Fruit fly (Drosophila melanogaster) whole organism, prepupa: ENCODE results near the gene Ugt303A1.

Experiments
- Blimp-1 ChIP-seq: fragments of 200-800 bp; sonication (Bioruptor generic); optimal IDR thresholded peaks from 3 replicates; lab custom pipeline; 2017; ENCODE audit warnings: missing biosample characterization, missing genetic modification characterization, mild to moderate bottlenecking, moderate library complexity, missing genetic modification reagents
- CG10631 ChIP-seq: fragments of 200-800 bp; sonication (Bioruptor generic); optimal IDR thresholded peaks from 2 replicates; lab custom pipeline; 2016; ENCODE audit warnings: missing biosample characterization, missing genetic modification characterization
- CG11294 ChIP-seq: fragments of 200-800 bp; sonication (Bioruptor generic); IDR thresholded peaks from 2 replicates; pipeline ENCODE4 v1.3.6; 2022; ENCODE audit warnings: missing biosample characterization, missing genetic modification characterization
- CG11762 ChIP-seq: fragments of 200-800 bp; sonication (Bioruptor generic); optimal IDR thresholded peaks from 3 replicates; lab custom pipeline; 2016; ENCODE audit warnings: missing biosample characterization, missing genetic modification characterization; ENCODE audit not compliant: insufficient read depth
- CG16779 ChIP-seq: fragments of 200-800 bp; sonication (Bioruptor generic); optimal IDR thresholded peaks from 3 replicates; lab custom pipeline; 2017; ENCODE audit warnings: missing biosample characterization, mild to moderate bottlenecking, missing genetic modification characterization
- CG3032 ChIP-seq: fragments of 200-800 bp; optimal IDR thresholded peaks from 2 replicates; lab custom pipeline; 2019; ENCODE audit warnings: missing biosample characterization, mild to moderate bottlenecking, missing genetic modification characterization, moderate library complexity
- CG31627 ChIP-seq: fragments of 200-800 bp; sonication (Bioruptor generic); optimal IDR thresholded peaks from 3 replicates; lab custom pipeline; 2016; ENCODE audit warnings: missing biosample characterization, missing genetic modification characterization
- CG34406 ChIP-seq: fragments of 200-800 bp; sonication (Bioruptor generic); optimal IDR thresholded peaks from 3 replicates; lab custom pipeline; 2016; ENCODE audit warnings: missing biosample characterization, missing genetic modification characterization
- CG3919 ChIP-seq: fragments of 200-800 bp; sonication (Bioruptor generic); optimal IDR thresholded peaks from 3 replicates; lab custom pipeline; 2016; ENCODE audit warnings: missing biosample characterization, missing genetic modification characterization
- CG6163 ChIP-seq: fragments of 200-800 bp; sonication (Bioruptor generic); IDR thresholded peaks from 3 replicates; pipeline ENCODE4 v1.3.6; 2022; ENCODE audit warnings: missing biosample characterization, missing genetic modification characterization
- CG6276 ChIP-seq: fragments of 200-800 bp; sonication (Bioruptor generic); optimal IDR thresholded peaks from 2 replicates; lab custom pipeline; 2017; ENCODE audit warnings: missing biosample characterization, mild to moderate bottlenecking, missing genetic modification characterization
- CG6808 ChIP-seq: fragments of 200-800 bp; sonication (Bioruptor generic); optimal IDR thresholded peaks from 3 replicates; lab custom pipeline; 2017; ENCODE audit warnings: missing biosample characterization, missing genetic modification characterization, mild to moderate bottlenecking, moderate library complexity, missing genetic modification reagents
- CG8119 ChIP-seq: fragments of 200-800 bp; sonication (Bioruptor generic); IDR thresholded peaks from 3 replicates; pipeline ENCODE4 v1.3.6; 2022; ENCODE audit warnings: missing biosample characterization, missing genetic modification characterization
- CG8319 ChIP-seq: fragments of 200-800 bp; sonication (Bioruptor generic); optimal IDR thresholded peaks from 3 replicates; lab custom pipeline; 2016; ENCODE audit warnings: missing biosample characterization, missing genetic modification characterization
- CG8632 ChIP-seq: fragments of 200-800 bp; sonication (Bioruptor generic); optimal IDR thresholded peaks from 3 replicates; lab custom pipeline; 2016; ENCODE audit warnings: missing biosample characterization, missing genetic modification characterization
- Eip75B ChIP-seq: fragments of 200-800 bp; sonication (Bioruptor generic); optimal IDR thresholded peaks from 3 replicates; lab custom pipeline; 2016; ENCODE audit warnings: missing biosample characterization, missing genetic modification characterization
- Eip78C ChIP-seq: fragments of 200-800 bp; sonication (Bioruptor generic); peaks from one replicate; lab custom pipeline; 2016; ENCODE audit warnings: missing biosample characterization, missing genetic modification characterization
- Eip93F ChIP-seq: fragments of 200-800 bp; sonication (Bioruptor generic); optimal IDR thresholded peaks from 2 replicates; lab custom pipeline; 2016; ENCODE audit warnings: missing biosample characterization, mild to moderate bottlenecking, missing genetic modification characterization
- Ets21C ChIP-seq: fragments of 200-800 bp; sonication (Bioruptor generic); optimal IDR thresholded peaks from 3 replicates; lab custom pipeline; 2016; ENCODE audit warnings: missing biosample characterization, missing genetic modification characterization
- Gug ChIP-seq: fragments of 200-800 bp; sonication (Bioruptor generic); IDR thresholded peaks from 2 replicates; pipeline ENCODE4 v1.3.6; 2022; ENCODE audit warnings: missing biosample characterization, missing genetic modification characterization
- Hr39 ChIP-seq: fragments of 200-800 bp; sonication (Bioruptor generic); optimal IDR thresholded peaks from 2 replicates; lab custom pipeline; 2016; ENCODE audit warnings: missing biosample characterization, missing genetic modification characterization
- OdsH ChIP-seq: fragments of 200-800 bp; sonication (Bioruptor generic); optimal IDR thresholded peaks from 3 replicates; lab custom pipeline; 2016; ENCODE audit warnings: missing biosample characterization, missing genetic modification characterization
- Smox ChIP-seq: fragments of 200-800 bp; sonication (Bioruptor generic); optimal IDR thresholded peaks from 3 replicates; lab custom pipeline; 2016; ENCODE audit warnings: missing biosample characterization, missing genetic modification characterization
- Sox14 ChIP-seq: fragments of 200-800 bp; sonication (Bioruptor generic); optimal IDR thresholded peaks from 3 replicates; lab custom pipeline; 2016; ENCODE audit warnings: missing biosample characterization, missing genetic modification characterization
- dsx ChIP-seq: fragments of 200-800 bp; optimal IDR thresholded peaks from 3 replicates; lab custom pipeline; 2019; ENCODE audit warnings: missing biosample characterization, mild to moderate bottlenecking, missing genetic modification characterization, moderate library complexity; ENCODE audit not compliant: poor library complexity, severe bottlenecking
- eg ChIP-seq: fragments of 200-800 bp; sonication (Bioruptor generic); IDR thresholded peaks from 3 replicates; pipeline ENCODE4 v1.3.6; 2022; ENCODE audit warnings: missing biosample characterization, missing genetic modification characterization
- esn ChIP-seq: fragments of 200-800 bp; sonication (Bioruptor generic); optimal IDR thresholded peaks from 2 replicates; lab custom pipeline; 2016; ENCODE audit warnings: missing biosample characterization, mild to moderate bottlenecking, missing genetic modification characterization, moderate library complexity
- fd59A ChIP-seq: fragments of 200-800 bp; sonication (Bioruptor generic); optimal IDR thresholded peaks from 2 replicates; lab custom pipeline; 2017; ENCODE audit warnings: missing biosample characterization, mild to moderate bottlenecking, missing genetic modification characterization, missing genetic modification reagents
- fd85E ChIP-seq: fragments of 200-800 bp; sonication (Bioruptor generic); optimal IDR thresholded peaks from 3 replicates; lab custom pipeline; 2016; ENCODE audit warnings: missing biosample characterization, missing genetic modification characterization
- fkh ChIP-seq: fragments of 200-800 bp; sonication (Bioruptor generic); optimal IDR thresholded peaks from 3 replicates; lab custom pipeline; 2017; ENCODE audit warnings: missing biosample characterization, mild to moderate bottlenecking, missing genetic modification characterization, moderate library complexity
- lz ChIP-seq: fragments of 200-800 bp; sonication (Bioruptor generic); optimal IDR thresholded peaks from 3 replicates; lab custom pipeline; 2016; ENCODE audit warnings: missing biosample characterization, missing genetic modification characterization
- salr ChIP-seq, 2 experiments: fragments of 200-800 bp; sonication (Bioruptor generic); optimal IDR thresholded peaks; 3 replicates each; lab custom pipeline; 2016 to 2018; ENCODE audit warnings: missing biosample characterization in 2 of 2, missing genetic modification characterization in 2 of 2, mild to moderate bottlenecking in 1 of 2
- ss ChIP-seq, 2 experiments: fragments of 200-800 bp; sonication (Bioruptor generic); optimal IDR thresholded peaks; 2 replicates in 1 of 2; 3 replicates in 1 of 2; lab custom pipeline; 2017 to 2018; ENCODE audit warnings: mild to moderate bottlenecking in 2 of 2, missing biosample characterization in 2 of 2, missing genetic modification characterization in 2 of 2, moderate library complexity in 1 of 2
- svp ChIP-seq: fragments of 200-800 bp; sonication (Bioruptor generic); peaks from one replicate; lab custom pipeline; 2016; ENCODE audit warnings: missing biosample characterization, missing genetic modification characterization
- vri ChIP-seq: fragments of 200-800 bp; sonication (Bioruptor generic); optimal IDR thresholded peaks from 3 replicates; lab custom pipeline; 2016; ENCODE audit warnings: missing biosample characterization, mild to moderate bottlenecking, missing genetic modification characterization

The Ugt303A1 gene

DNA sequence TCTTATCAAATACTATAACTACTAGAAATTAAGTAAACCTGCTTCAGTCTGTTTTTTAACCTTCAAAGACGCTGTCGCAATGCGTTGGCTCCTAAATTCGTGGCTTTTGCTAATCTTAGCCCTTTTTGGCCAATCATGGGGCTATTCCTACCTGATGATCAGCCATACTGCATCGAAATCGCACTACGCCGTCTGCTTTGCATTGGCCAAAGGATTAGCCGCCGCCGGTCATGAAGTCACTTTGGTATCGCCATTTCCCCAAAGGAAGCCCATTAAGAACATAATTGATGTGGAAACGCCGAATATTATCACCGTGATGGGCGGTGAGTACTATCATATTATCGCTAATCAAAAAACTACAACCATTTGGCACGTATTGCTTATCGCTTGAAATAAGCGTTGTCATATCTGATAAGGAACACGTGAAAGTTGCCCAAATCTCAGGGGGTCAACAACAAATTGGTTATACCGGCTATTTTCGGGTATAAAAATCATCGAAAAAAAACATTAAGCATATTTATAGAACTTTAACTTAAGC lies 20.7 kb upstream of the Ugt303A1 start, which contains the start of gene Ugt302E1:
TSS of gene Ugt302E1 (plus strand) at position 51 of the 538 bp plus-strand sequence.
- no peak for TF ChIP-seq CG6276 (GFP tag; lab: Kevin White, UChicago)
- no peak for TF ChIP-seq fkh (GFP tag; lab: Kevin White, UChicago)
- no peak for TF ChIP-seq OdsH (GFP tag; lab: Kevin White, UChicago)
- no peak for TF ChIP-seq CG11762 (GFP tag; lab: Kevin White, UChicago)
- TF ChIP-seq Blimp-1 (GFP tag; lab: Kevin White, UChicago) = no peak
- no peak for TF ChIP-seq CG3032
- TF ChIP-seq, all 60 proteins: peak for 0

DNA sequence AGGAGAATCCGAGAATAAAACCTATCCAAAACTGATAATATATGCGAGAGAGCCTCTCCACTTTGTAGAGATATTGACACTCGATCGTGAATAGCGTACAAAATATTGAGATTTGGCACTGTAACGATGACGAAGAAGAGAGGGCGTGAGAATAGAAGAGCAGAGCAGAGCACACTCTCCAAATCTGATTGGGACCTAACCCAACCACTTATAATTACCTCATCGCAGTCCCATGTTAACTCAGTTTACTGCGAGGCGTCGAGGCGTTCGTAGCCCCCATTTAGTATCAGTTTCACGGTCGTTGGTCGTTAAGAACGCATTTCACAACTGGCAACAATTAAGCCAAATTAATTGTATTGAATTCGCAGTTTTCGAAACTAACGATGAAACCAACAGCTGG lies 18.5 kb upstream of the Ugt303A1 start, which contains the start of gene Ugt302C1:
TSS of gene Ugt302C1 (plus strand) at position 241 of the 400 bp plus-strand sequence.
- TF ChIP-seq fd85E = no peak
- peak; percentile 54 for TF ChIP-seq dsx (GFP tag; lab: Kevin White, UChicago)
- 0 out of 3 replicates have a peak, but pooled peaks have one; percentile 22 for TF ChIP-seq eg (GFP tag; lab: Robert Waterston, UW)
- peak; percentile 61 for TF ChIP-seq svp (GFP tag; lab: Kevin White, UChicago)
- no peak for TF ChIP-seq Gug (GFP tag; lab: Robert Waterston, UW)
- TF ChIP-seq CG16779 = peak; percentile 2
- TF ChIP-seq CG34406 (GFP tag; lab: Kevin White, UChicago) = no peak
- TF ChIP-seq CG8119 (GFP tag; lab: Robert Waterston, UW) = no peak
- peak; percentile 27; the same call in 1 of the 3 replicates for TF ChIP-seq CG6163 (GFP tag; lab: Robert Waterston, UW)
- TF ChIP-seq Ets21C (GFP tag; lab: Kevin White, UChicago) = no peak
- TF ChIP-seq CG3919 (GFP tag; lab: Kevin White, UChicago) = peak; percentile 14
- TF ChIP-seq salr (GFP tag; optimal IDR thresholded peaks at IDR 0.05; lab: Kevin White, UChicago) = no peak
- no peak for TF ChIP-seq fd59A
- no peak for TF ChIP-seq Blimp-1 (GFP tag; lab: Kevin White, UChicago)
- no peak for TF ChIP-seq CG10631
- no peak for TF ChIP-seq CG6808 (GFP tag; lab: Kevin White, UChicago)
- no peak for TF ChIP-seq CG31627 (GFP tag; lab: Kevin White, UChicago)
- no peak for TF ChIP-seq esn
- TF ChIP-seq vri (GFP tag; lab: Kevin White, UChicago) = peak; percentile 95
- TF ChIP-seq lz (GFP tag; lab: Kevin White, UChicago) = no peak
- TF ChIP-seq Eip75B (GFP tag; lab: Kevin White, UChicago) = no peak
- peak; percentile 40 for TF ChIP-seq Eip78C
- no peak for TF ChIP-seq ss (GFP tag; optimal IDR thresholded peaks at IDR 0.05; lab: Kevin White, UChicago)
- TF ChIP-seq Smox = no peak

DNA sequence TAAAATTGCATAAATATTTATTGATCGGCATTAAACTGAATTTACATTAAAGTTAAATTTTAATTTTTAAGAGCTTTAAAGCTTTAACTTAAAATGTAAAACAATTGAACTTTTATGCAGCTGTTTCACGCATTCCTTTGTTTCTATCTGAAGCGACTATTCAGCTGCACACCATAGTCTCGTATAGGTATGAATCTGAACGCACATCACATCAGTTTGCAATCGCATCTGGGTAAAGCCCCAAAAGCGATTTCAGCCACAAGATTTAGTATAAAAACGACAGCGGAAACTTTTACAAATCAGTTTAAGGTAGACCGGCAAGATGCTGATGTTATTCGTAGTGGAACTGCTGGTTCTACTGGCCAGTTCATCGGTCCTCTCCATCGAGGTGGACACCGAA lies 14.4 kb upstream of the Ugt303A1 start, which contains the start of gene CG4757:
TSS of gene CG4757 (plus strand) at position 301 of the 400 bp plus-strand sequence.
- TF ChIP-seq CG8632 (GFP tag; lab: Kevin White, UChicago) (no peak), svp (GFP tag; lab: Kevin White, UChicago) (peak; percentile 38)

DNA sequence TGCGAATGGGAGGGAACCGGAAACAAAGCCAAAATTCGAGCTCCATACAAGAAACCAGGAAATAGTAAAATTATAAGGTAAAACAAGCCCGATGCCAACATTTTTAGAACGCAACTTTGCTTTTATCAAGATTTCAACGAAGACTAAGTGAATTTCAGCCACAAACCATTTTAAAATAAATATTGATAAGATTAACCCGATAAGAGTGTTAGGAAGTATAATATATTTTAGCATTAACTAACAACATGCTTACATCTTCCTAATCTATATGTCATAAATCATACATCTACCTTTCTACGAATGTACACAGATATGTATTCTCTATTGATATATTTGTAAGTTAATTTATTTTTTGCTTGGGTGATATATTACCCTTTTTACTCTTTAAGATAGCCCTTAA lies 9.4 kb upstream of the Ugt303A1 start, which contains the start of gene Ugt35E1:
TSS of gene Ugt35E1 (minus strand) at position 101 of the 400 bp plus-strand sequence.
- TF ChIP-seq Eip93F (GFP tag; lab: Kevin White, UChicago) = no peak
- TF ChIP-seq CG8319 (GFP tag; lab: Kevin White, UChicago) = no peak
- no peak for TF ChIP-seq CG11294
- TF ChIP-seq Hr39 (GFP tag; lab: Kevin White, UChicago) = no peak
- no peak for TF ChIP-seq CG31627 (GFP tag; lab: Kevin White, UChicago)
- TF ChIP-seq CG10631 = no peak
- TF ChIP-seq eg (GFP tag; lab: Robert Waterston, UW) = no peak
- no peak for TF ChIP-seq Sox14 (GFP tag; lab: Kevin White, UChicago)
- no peak for TF ChIP-seq Gug (GFP tag; lab: Robert Waterston, UW)
